Worm (Caenorhabditis elegans) whole organism, L1 larva: ENCODE measurements around the gene F41B4.1.
"Not testable (repeated sequence)": the region's sequence is repeated elsewhere in the genome, so short reads cannot be mapped to it uniquely, and the experiment has no call there.

Source experiments
- C04F5.9 ChIP-seq: sonication (generic microtip); optimal IDR thresholded peaks from 2 replicates; lab custom pipeline; 2016; ENCODE audit warnings: missing genetic modification characterization, missing compliant biosample characterization
- C34B4.2 ChIP-seq: sonication (generic microtip); optimal IDR thresholded peaks from 2 replicates; lab custom pipeline; 2017; ENCODE audit warnings: mild to moderate bottlenecking, missing genetic modification characterization, missing compliant biosample characterization
- Y116A8C.19 ChIP-seq: sonication (generic microtip); optimal IDR thresholded peaks from 2 replicates; lab custom pipeline; 2016; ENCODE audit warnings: missing compliant biosample characterization, missing genetic modification characterization, borderline replicate concordance
- alr-1 ChIP-seq: fragments of 200-800 bp; sonication (Bioruptor generic); optimal IDR thresholded peaks from 2 replicates; lab custom pipeline; 2018; ENCODE audit warnings: borderline replicate concordance, mild to moderate bottlenecking, missing genetic modification characterization, missing compliant biosample characterization
- aly-2 ChIP-seq: fragments of 150-350 bp; optimal IDR thresholded peaks from 2 replicates; lab custom pipeline; 2014; ENCODE audit warnings: missing biosample characterization, missing genetic modification characterization
- ama-1 ChIP-seq: fragments of 150-350 bp; optimal IDR thresholded peaks from 2 replicates; lab custom pipeline; 2014
- blmp-1 ChIP-seq: fragments of 150-350 bp; optimal IDR thresholded peaks from 2 replicates; lab custom pipeline; 2014; ENCODE audit warnings: missing biosample characterization, missing genetic modification characterization
- ceh-63 ChIP-seq: fragments of 200-800 bp; sonication (Bioruptor generic); optimal IDR thresholded peaks from 2 replicates; lab custom pipeline; 2018; ENCODE audit warnings: mild to moderate bottlenecking, missing genetic modification characterization, missing compliant biosample characterization
- ceh-8 ChIP-seq: fragments of 200-800 bp; sonication (Bioruptor generic); optimal IDR thresholded peaks from 2 replicates; lab custom pipeline; 2018; ENCODE audit warnings: mild to moderate bottlenecking, missing genetic modification characterization, moderate library complexity, missing compliant biosample characterization
- ceh-88 ChIP-seq: fragments of 200-800 bp; sonication (Bioruptor generic); IDR thresholded peaks from 2 replicates; pipeline ENCODE4 v1.3.6; 2022; ENCODE audit warnings: missing genetic modification characterization, missing compliant biosample characterization
- ceh-90 ChIP-seq: sonication (generic microtip); optimal IDR thresholded peaks from 2 replicates; lab custom pipeline; 2016; ENCODE audit warnings: missing genetic modification characterization, missing compliant biosample characterization
- dpl-1 ChIP-seq, 3 experiments: fragments of 150-350 bp in 2 of 3; sonication (generic microtip) in 1 of 3; optimal IDR thresholded peaks; 2 replicates each; lab custom pipeline; 2014 to 2017; ENCODE audit warnings: missing biosample characterization in 3 of 3, missing genetic modification characterization in 3 of 3, missing genetic modification reagents in 3 of 3
- dsc-1 ChIP-seq: sonication (generic microtip); optimal IDR thresholded peaks from 2 replicates; lab custom pipeline; 2016; ENCODE audit warnings: mild to moderate bottlenecking, missing genetic modification characterization, missing compliant biosample characterization
- efl-1 ChIP-seq, 4 experiments: fragments of 150-350 bp; optimal IDR thresholded peaks in 3 of 4; peaks in 1 of 4; 1 replicate in 1 of 4; 2 replicates in 3 of 4; lab custom pipeline; 2014; ENCODE audit warnings: missing biosample characterization in 2 of 4, missing genetic modification characterization in 2 of 4, missing genetic modification reagents in 2 of 4
- egl-27 ChIP-seq, 2 experiments: fragments of 150-350 bp in 1 of 2; sonication (generic microtip); optimal IDR thresholded peaks; 3 replicates each; lab custom pipeline; 2017 to 2018; ENCODE audit warnings: missing biosample characterization in 2 of 2, missing genetic modification characterization in 2 of 2, missing genetic modification reagents in 2 of 2
- elt-3 ChIP-seq, 6 experiments: fragments of 150-350 bp in 1 of 6; sonication (generic microtip); optimal IDR thresholded peaks; 2 replicates each; lab custom pipeline; 2017 to 2018; ENCODE audit warnings: missing biosample characterization in 6 of 6, missing genetic modification characterization in 6 of 6, inconsistent platforms in 1 of 6
- ets-5 ChIP-seq: fragments of 200-800 bp; sonication (Bioruptor generic); IDR thresholded peaks from 2 replicates; pipeline ENCODE4 v1.3.6; 2022; ENCODE audit warnings: missing genetic modification characterization, missing compliant biosample characterization
- fkh-10 ChIP-seq: sonication (generic microtip); optimal IDR thresholded peaks from 2 replicates; lab custom pipeline; 2017; ENCODE audit warnings: missing biosample characterization, missing genetic modification reagents, missing genetic modification characterization
- grh-1 ChIP-seq: fragments of 200-800 bp; sonication (Bioruptor generic); IDR thresholded peaks from 2 replicates; pipeline ENCODE4 v1.3.6; 2022; ENCODE audit warnings: missing genetic modification reagents, missing genetic modification characterization, missing compliant biosample characterization
- hlh-17 ChIP-seq: fragments of 200-800 bp; sonication (Bioruptor generic); optimal IDR thresholded peaks from 2 replicates; lab custom pipeline; 2018; ENCODE audit warnings: missing genetic modification characterization, mild to moderate bottlenecking, missing compliant biosample characterization, moderate library complexity, borderline replicate concordance
- hlh-4 ChIP-seq: sonication (generic microtip); optimal IDR thresholded peaks from 2 replicates; lab custom pipeline; 2016; ENCODE audit warnings: mild to moderate bottlenecking, missing genetic modification characterization, missing compliant biosample characterization
- irx-1 ChIP-seq: sonication (generic microtip); optimal IDR thresholded peaks from 2 replicates; lab custom pipeline; 2016; ENCODE audit warnings: missing genetic modification characterization, missing compliant biosample characterization
- lin-14 ChIP-seq: fragments of 200-800 bp; sonication (Bioruptor generic); optimal IDR thresholded peaks from 2 replicates; lab custom pipeline; 2018; ENCODE audit warnings: mild to moderate bottlenecking, missing genetic modification characterization, moderate library complexity, missing compliant biosample characterization
- lin-15B ChIP-seq: fragments of 150-350 bp; sonication (generic microtip); optimal IDR thresholded peaks from 3 replicates; lab custom pipeline; 2014; ENCODE audit warnings: missing biosample characterization, missing genetic modification characterization
- lin-39 ChIP-seq: fragments of 150-350 bp; optimal IDR thresholded peaks from 2 replicates; lab custom pipeline; 2014; ENCODE audit warnings: missing biosample characterization, missing genetic modification reagents, missing genetic modification characterization
- lsy-2 ChIP-seq, 2 experiments: fragments of 150-350 bp; optimal IDR thresholded peaks; 2 replicates each; lab custom pipeline; 2014; ENCODE audit warnings: missing biosample characterization in 2 of 2, missing genetic modification characterization in 2 of 2
- mab-9 ChIP-seq: fragments of 200-800 bp; sonication (Bioruptor generic); IDR thresholded peaks from 2 replicates; pipeline ENCODE4 v1.3.6; 2022; ENCODE audit warnings: missing genetic modification reagents, missing genetic modification characterization, missing compliant biosample characterization
- mdl-1 ChIP-seq, 2 experiments: fragments of 150-350 bp; optimal IDR thresholded peaks; 2 replicates each; lab custom pipeline; 2014 to 2017; ENCODE audit warnings: missing biosample characterization in 2 of 2, missing genetic modification characterization in 2 of 2, inconsistent platforms in 1 of 2
- mep-1 ChIP-seq: fragments of 150-350 bp; optimal IDR thresholded peaks from 2 replicates; lab custom pipeline; 2014; ENCODE audit warnings: missing biosample characterization, missing genetic modification characterization
- nhr-19 ChIP-seq: fragments of 200-800 bp; sonication (Bioruptor generic); conservative IDR thresholded peaks from 2 replicates; pipeline ENCODE4 v1.3.6; 2022; ENCODE audit warnings: missing genetic modification characterization, missing compliant biosample characterization
- nhr-20 ChIP-seq: sonication (generic microtip); optimal IDR thresholded peaks from 2 replicates; lab custom pipeline; 2016; ENCODE audit warnings: mild to moderate bottlenecking, missing genetic modification characterization, missing compliant biosample characterization
- nhr-71 ChIP-seq: sonication (generic microtip); optimal IDR thresholded peaks from 2 replicates; lab custom pipeline; 2016; ENCODE audit warnings: mild to moderate bottlenecking, missing genetic modification characterization, moderate library complexity, missing compliant biosample characterization
- nhr-77 ChIP-seq: fragments of 150-350 bp; optimal IDR thresholded peaks from 2 replicates; lab custom pipeline; 2014; ENCODE audit warnings: missing biosample characterization, missing genetic modification characterization
- nhr-85 ChIP-seq: sonication (generic microtip); peaks from one replicate; lab custom pipeline; 2016; ENCODE audit warnings: missing genetic modification characterization, inconsistent platforms, missing compliant biosample characterization
- nhr-90 ChIP-seq: sonication (generic microtip); optimal IDR thresholded peaks from 2 replicates; lab custom pipeline; 2016; ENCODE audit warnings: mild to moderate bottlenecking, missing genetic modification characterization, missing compliant biosample characterization; ENCODE audit not compliant: poor library complexity
- pqm-1 ChIP-seq: sonication (generic microtip); optimal IDR thresholded peaks from 3 replicates; lab custom pipeline; 2017; ENCODE audit warnings: missing biosample characterization, missing genetic modification characterization
- rnt-1 ChIP-seq: sonication (generic microtip); optimal IDR thresholded peaks from 2 replicates; lab custom pipeline; 2016; ENCODE audit warnings: mild to moderate bottlenecking, missing genetic modification characterization, moderate library complexity, missing compliant biosample characterization
- skn-1 ChIP-seq: fragments of 150-350 bp; optimal IDR thresholded peaks from 2 replicates; lab custom pipeline; 2014; ENCODE audit warnings: missing biosample characterization, missing genetic modification characterization
- snpc-4 ChIP-seq: fragments of 150-350 bp; optimal IDR thresholded peaks from 2 replicates; lab custom pipeline; 2014; ENCODE audit warnings: missing biosample characterization, missing genetic modification characterization
- sptf-1 ChIP-seq: fragments of 150-350 bp; optimal IDR thresholded peaks from 2 replicates; lab custom pipeline; 2014; ENCODE audit warnings: missing biosample characterization, missing genetic modification characterization
- sup-37 ChIP-seq: fragments of 200-800 bp; sonication (Bioruptor generic); optimal IDR thresholded peaks from 2 replicates; lab custom pipeline; 2018; ENCODE audit warnings: mild to moderate bottlenecking, missing genetic modification characterization, missing compliant biosample characterization
- swsn-7 ChIP-seq: sonication (generic microtip); optimal IDR thresholded peaks from 2 replicates; lab custom pipeline; 2016; ENCODE audit warnings: missing genetic modification characterization, missing compliant biosample characterization
- unc-30 ChIP-seq: sonication (generic microtip); optimal IDR thresholded peaks from 2 replicates; lab custom pipeline; 2017; ENCODE audit warnings: missing biosample characterization, missing genetic modification characterization
- unc-86 ChIP-seq: sonication (generic microtip); optimal IDR thresholded peaks from 2 replicates; lab custom pipeline; 2016; ENCODE audit warnings: missing genetic modification characterization, missing compliant biosample characterization
- vab-15 ChIP-seq: sonication (generic microtip); optimal IDR thresholded peaks from 2 replicates; lab custom pipeline; 2017; ENCODE audit warnings: missing genotype, mild to moderate bottlenecking, missing genetic modification characterization, missing compliant biosample characterization
- xbp-1 ChIP-seq: sonication (generic microtip); optimal IDR thresholded peaks from 2 replicates; lab custom pipeline; 2016; ENCODE audit warnings: missing genetic modification characterization, missing compliant biosample characterization
- zag-1 ChIP-seq: fragments of 150-350 bp; optimal IDR thresholded peaks from 2 replicates; lab custom pipeline; 2014; ENCODE audit warnings: missing biosample characterization, missing genetic modification characterization

Gene F41B4.1

ce11 chrX:6875273-6875672 lies 49.6 kb upstream of the F41B4.1 start:
- TF ChIP-seq irx-1 (no peak), nhr-71 (tag; lab: Kevin White, UChicago) (no peak), lin-14 (GFP tag; lab: Kevin White, UChicago) (no peak), pqm-1 (tag; lab: Kevin White, UChicago) (no peak), mep-1 (tag; lab: Kevin White, UChicago) (no peak), ama-1 (lab: Kevin White, UChicago) (no peak), unc-30 (no peak), elt-3 (tag; optimal IDR thresholded peaks at IDR 0.05; lab: Kevin White, UChicago) (no peak), blmp-1 (no peak), dsc-1 (tag; lab: Kevin White, UChicago) (no peak), snpc-4 (tag; lab: Kevin White, UChicago) (no peak), zag-1 (tag; lab: Kevin White, UChicago) (no peak), ets-5 (GFP tag; lab: Robert Waterston, UW) (no peak), lin-39 (tag; lab: Kevin White, UChicago) (no peak), egl-27 (tag; optimal IDR thresholded peaks at IDR 0.05; lab: Kevin White, UChicago) (no peak), ceh-90 (tag; lab: Kevin White, UChicago) (no peak), ceh-8 (GFP tag; lab: Kevin White, UChicago) (no peak)

- TF ChIP-seq mab-9 (GFP tag; lab: Robert Waterston, UW) (no peak), nhr-20 (tag; lab: Kevin White, UChicago) (no peak), sptf-1 (tag; lab: Kevin White, UChicago) (no peak), lin-39 (tag; lab: Kevin White, UChicago) (no peak), mdl-1 (tag; optimal IDR thresholded peaks at IDR 0.05; lab: Kevin White, UChicago) (no peak), grh-1 (no peak), ceh-63 (GFP tag; lab: Kevin White, UChicago) (no peak), swsn-7 (tag; lab: Kevin White, UChicago) (no peak), sup-37 (GFP tag; lab: Kevin White, UChicago) (no peak), C04F5.9 (tag; lab: Kevin White, UChicago) (no peak), unc-86 (tag; lab: Kevin White, UChicago) (no peak), aly-2 (no peak), Y116A8C.19 (tag; lab: Kevin White, UChicago) (no peak), blmp-1 (no peak), C34B4.2 (no peak), nhr-77 (no peak)
Measured at ce11 chrX:6874723-6875122, 49.1 kb upstream of the F41B4.1 start, which contains the start of gene F41C6.4. Gene F41C6.4, minus strand, starts transcription at chrX:6874823.

- not testable (repeated sequence) for TF ChIP-seq ceh-8 (GFP tag; lab: Kevin White, UChicago); lsy-2 (tag; optimal IDR thresholded peaks at IDR 0.05; lab: Kevin White, UChicago); ceh-63 (GFP tag; lab: Kevin White, UChicago)
Measured at ce11 chrX:6868669-6869068, 43.0 kb upstream of the F41B4.1 start, which contains the start of gene C53B7.6. Gene C53B7.6, minus strand, starts transcription at chrX:6868769.

- TF ChIP-seq vab-15 (tag; lab: Kevin White, UChicago) (no peak), efl-1 (optimal IDR thresholded peaks at IDR 0.05; lab: Kevin White, UChicago) (peak in 1 of 2 experiments; percentile 14), efl-1 (GFP tag; optimal IDR thresholded peaks at IDR 0.05 in 1 of 2; lab: Kevin White, UChicago) (no peak), alr-1 (tag; lab: Kevin White, UChicago) (no peak), mep-1 (tag; lab: Kevin White, UChicago) (peak; percentile 66), nhr-77 (peak; percentile 7), lin-15B (tag; lab: Kevin White, UChicago) (no peak), ceh-88 (0 out of 2 replicates have a peak, but pooled peaks have one; percentile 33), hlh-4 (tag; lab: Kevin White, UChicago) (no peak), fkh-10 (GFP tag; lab: Kevin White, UChicago) (no peak), rnt-1 (tag; lab: Kevin White, UChicago) (peak; percentile 78), nhr-90 (tag; lab: Kevin White, UChicago) (peak; percentile 66), dpl-1 (GFP tag; optimal IDR thresholded peaks at IDR 0.05; lab: Kevin White, UChicago) (peak in 1 of 3 experiments; percentile 11), nhr-85 (tag; lab: Kevin White, UChicago) (peak; percentile 83), hlh-17 (GFP tag; lab: Kevin White, UChicago) (no peak), elt-3 (tag; optimal IDR thresholded peaks at IDR 0.05; lab: Kevin White, UChicago) (peak in 3 of 6 experiments; percentile 25 to 46 (median 28)), nhr-19 (peak; percentile 45), swsn-7 (tag; lab: Kevin White, UChicago) (peak; percentile 31), xbp-1 (peak; percentile 54), skn-1 (tag; lab: Kevin White, UChicago) (no peak)
Measured at ce11 chrX:6867707-6868106, 42.0 kb upstream of the F41B4.1 start.
